Fruit fly (Drosophila melanogaster): ENCODE results near the gene Gr39a.

DNA sequence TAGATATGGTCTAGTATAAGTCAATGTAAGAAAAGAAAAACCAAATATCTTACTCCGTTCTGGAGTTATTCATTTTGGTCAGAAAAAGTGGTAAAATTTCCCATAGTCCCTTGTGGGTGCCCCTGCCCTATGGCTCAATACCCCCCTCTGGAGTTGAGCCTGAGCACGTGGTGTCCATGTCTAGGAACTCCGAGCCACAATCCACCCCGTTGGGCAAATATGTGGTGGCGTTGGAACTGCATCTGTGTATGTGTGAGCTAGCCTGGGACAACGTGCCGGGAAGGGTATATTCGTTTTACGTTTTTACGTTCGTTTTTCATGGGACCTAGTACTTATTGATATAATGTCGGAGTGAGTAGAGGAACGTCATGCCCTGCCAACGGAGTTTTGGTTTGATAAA, 40.3 kb downstream of the Gr39a start:
- TF ChIP-seq insv (optimal IDR thresholded peaks at IDR 0.05): no peak
- TF ChIP-seq Myc (optimal IDR thresholded peaks at IDR 0.05): no peak
- TF ChIP-seq psq (optimal IDR thresholded peaks at IDR 0.05): no peak
